Worm (Caenorhabditis elegans) whole organism, early embryonic: ENCODE data around the gene pigb-1.

ENCODE experiments used
- B0310.2 ChIP-seq: sonication (generic microtip); optimal IDR thresholded peaks from 2 replicates; lab custom pipeline; 2016; ENCODE audit warnings: mild to moderate bottlenecking, missing genetic modification characterization, missing compliant biosample characterization
- F13C5.2 ChIP-seq: sonication (generic microtip); optimal IDR thresholded peaks from 2 replicates; lab custom pipeline; 2017; ENCODE audit warnings: mild to moderate bottlenecking, missing genetic modification characterization, inconsistent platforms, missing compliant biosample characterization
- aly-1 ChIP-seq: sonication (generic microtip); optimal IDR thresholded peaks from 2 replicates; lab custom pipeline; 2016; ENCODE audit warnings: missing genetic modification characterization, missing compliant biosample characterization
- ama-1 ChIP-seq: fragments of 150-350 bp; optimal IDR thresholded peaks from 2 replicates; lab custom pipeline; 2014
- ceh-13 ChIP-seq: fragments of 200-800 bp; sonication (Bioruptor generic); optimal IDR thresholded peaks from 2 replicates; lab custom pipeline; 2018; ENCODE audit warnings: mild to moderate bottlenecking, missing genetic modification characterization, missing compliant biosample characterization
- ceh-36 ChIP-seq: sonication (generic microtip); optimal IDR thresholded peaks from 2 replicates; lab custom pipeline; 2016; ENCODE audit warnings: missing genetic modification characterization, inconsistent platforms, missing compliant biosample characterization
- ets-7 ChIP-seq: sonication (generic microtip); optimal IDR thresholded peaks from 2 replicates; lab custom pipeline; 2016; ENCODE audit warnings: missing genotype, missing genetic modification characterization, missing compliant biosample characterization
- flt-1 ChIP-seq: fragments of 200-800 bp; sonication (Bioruptor generic); IDR thresholded peaks from 2 replicates; pipeline ENCODE4 v1.3.6; 2022; ENCODE audit warnings: missing genetic modification characterization, missing compliant biosample characterization
- hmbx-1 ChIP-seq: sonication (generic microtip); optimal IDR thresholded peaks from 2 replicates; lab custom pipeline; 2016; ENCODE audit warnings: mild to moderate bottlenecking, missing genetic modification characterization, missing compliant biosample characterization
- hmg-4 ChIP-seq: fragments of 200-800 bp; sonication (Bioruptor generic); optimal IDR thresholded peaks from 2 replicates; lab custom pipeline; 2018; ENCODE audit warnings: mild to moderate bottlenecking, missing genetic modification characterization, missing compliant biosample characterization
- hnd-1 ChIP-seq: sonication (generic microtip); optimal IDR thresholded peaks from 2 replicates; lab custom pipeline; 2016; ENCODE audit warnings: missing genetic modification characterization, missing compliant biosample characterization
- pes-1 ChIP-seq: fragments of 200-800 bp; sonication (Bioruptor generic); IDR thresholded peaks from 2 replicates; pipeline ENCODE4 v1.3.6; 2022; ENCODE audit warnings: missing genetic modification reagents, missing genetic modification characterization, missing compliant biosample characterization
- scrt-1 ChIP-seq: fragments of 200-800 bp; sonication (Bioruptor generic); IDR thresholded peaks from 2 replicates; pipeline ENCODE4 v1.3.6; 2022; ENCODE audit warnings: missing genetic modification characterization, missing compliant biosample characterization
- sea-1 ChIP-seq: fragments of 200-800 bp; sonication (Bioruptor generic); conservative IDR thresholded peaks from 2 replicates; pipeline ENCODE4 v1.3.6; 2022; ENCODE audit warnings: missing genetic modification characterization, missing compliant biosample characterization
- tbx-11 ChIP-seq: fragments of 200-800 bp; sonication (Bioruptor generic); IDR thresholded peaks from 2 replicates; pipeline ENCODE4 v1.3.6; 2022; ENCODE audit warnings: missing genetic modification characterization, missing compliant biosample characterization
- tbx-37 ChIP-seq: fragments of 200-800 bp; sonication (Bioruptor generic); conservative IDR thresholded peaks from 2 replicates; pipeline ENCODE4 v1.3.6; 2022; ENCODE audit warnings: missing genetic modification reagents, missing genetic modification characterization, missing compliant biosample characterization
- tra-4 ChIP-seq: sonication (generic microtip); optimal IDR thresholded peaks from 2 replicates; lab custom pipeline; 2017; ENCODE audit warnings: missing genetic modification characterization, missing compliant biosample characterization

pigb-1 gene

ce11 chrII:5016977-5017585 is 24.2 kb upstream of the pigb-1 start:
- peak; percentile 42 for TF ChIP-seq aly-1 (tag; lab: Kevin White, UChicago)
- TF ChIP-seq F13C5.2 = no peak
- no peak for TF ChIP-seq pes-1 (GFP tag; lab: Robert Waterston, UW)
- peak; percentile 46 for TF ChIP-seq hmg-4 (GFP tag; lab: Kevin White, UChicago)
- no peak for TF ChIP-seq B0310.2 (tag; lab: Kevin White, UChicago)
- TF ChIP-seq tra-4 (tag; lab: Kevin White, UChicago) = no peak

ce11 chrII:5016144-5016543 is 23.3 kb upstream of the pigb-1 start:
- TF ChIP-seq tbx-11 (GFP tag; lab: Robert Waterston, UW) (no peak), ceh-13 (no peak), hmbx-1 (no peak)

ce11 chrII:5014399-5014798 is 21.5 kb upstream of the pigb-1 start, which contains the start of gene F59A6.2:
F59A6.2 (plus strand) TSS chrII:5014699.
- TF ChIP-seq hmg-4 (GFP tag; lab: Kevin White, UChicago) = no peak
- TF ChIP-seq ceh-13 = no peak
- no peak for TF ChIP-seq tbx-11 (GFP tag; lab: Robert Waterston, UW)
- no peak for TF ChIP-seq sea-1 (GFP tag; lab: Robert Waterston, UW)
- no peak for TF ChIP-seq ceh-36
- TF ChIP-seq pes-1 (GFP tag; lab: Robert Waterston, UW) = no peak
- no peak for TF ChIP-seq tra-4 (tag; lab: Kevin White, UChicago)
- TF ChIP-seq hmbx-1 = no peak
- TF ChIP-seq ama-1 (lab: Kevin White, UChicago) = no peak
- TF ChIP-seq hnd-1 (tag; lab: Kevin White, UChicago) = no peak
- no peak for TF ChIP-seq aly-1 (tag; lab: Kevin White, UChicago)
- TF ChIP-seq flt-1 (GFP tag; lab: Robert Waterston, UW) = no peak

- TF ChIP-seq aly-1 (tag; lab: Kevin White, UChicago) (no peak), pes-1 (GFP tag; lab: Robert Waterston, UW) (no peak), B0310.2 (tag; lab: Kevin White, UChicago) (no peak), sea-1 (GFP tag; lab: Robert Waterston, UW) (no peak), tbx-11 (GFP tag; lab: Robert Waterston, UW) (no peak), flt-1 (GFP tag; lab: Robert Waterston, UW) (no peak), hmg-4 (GFP tag; lab: Kevin White, UChicago) (no peak), ets-7 (tag; lab: Kevin White, UChicago) (no peak), tbx-37 (GFP tag; lab: Robert Waterston, UW) (no peak), hmbx-1 (no peak), ama-1 (lab: Kevin White, UChicago) (no peak), tra-4 (tag; lab: Kevin White, UChicago) (no peak), F13C5.2 (no peak), ceh-13 (no peak), scrt-1 (GFP tag; lab: Robert Waterston, UW) (no peak), ceh-36 (no peak), hnd-1 (tag; lab: Kevin White, UChicago) (no peak)
Measured at ce11 chrII:5011978-5012377, 19.1 kb upstream of the pigb-1 start, which contains the start of gene F59A6.12. F59A6.12 (minus strand) TSS chrII:5012078.

ce11 chrII:5008033-5008432 is 15.2 kb upstream of the pigb-1 start, which contains the start of gene F59A6.3:
F59A6.3 (plus strand) TSS chrII:5008333.
- TF ChIP-seq tbx-11 (GFP tag; lab: Robert Waterston, UW) (no peak), hmbx-1 (no peak), flt-1 (GFP tag; lab: Robert Waterston, UW) (no peak), ets-7 (tag; lab: Kevin White, UChicago) (no peak), pes-1 (GFP tag; lab: Robert Waterston, UW) (no peak), F13C5.2 (no peak), ama-1 (lab: Kevin White, UChicago) (no peak), scrt-1 (GFP tag; lab: Robert Waterston, UW) (no peak), hnd-1 (tag; lab: Kevin White, UChicago) (no peak), tbx-37 (GFP tag; lab: Robert Waterston, UW) (no peak), aly-1 (tag; lab: Kevin White, UChicago) (no peak), hmg-4 (GFP tag; lab: Kevin White, UChicago) (no peak)

ce11 chrII:5004781-5005180 is 11.9 kb upstream of the pigb-1 start, which contains the start of gene F59A6.4:
F59A6.4 (plus strand) TSS chrII:5005081.
- no peak for TF ChIP-seq B0310.2 (tag; lab: Kevin White, UChicago)
- TF ChIP-seq tra-4 (tag; lab: Kevin White, UChicago) = no peak
- TF ChIP-seq hmbx-1 = no peak
- TF ChIP-seq ceh-36 = no peak
- no peak for TF ChIP-seq flt-1 (GFP tag; lab: Robert Waterston, UW)
- TF ChIP-seq hnd-1 (tag; lab: Kevin White, UChicago) = no peak

- TF ChIP-seq ets-7 (tag; lab: Kevin White, UChicago) (no peak), aly-1 (tag; lab: Kevin White, UChicago) (no peak), hnd-1 (tag; lab: Kevin White, UChicago) (no peak), pes-1 (GFP tag; lab: Robert Waterston, UW) (no peak), B0310.2 (tag; lab: Kevin White, UChicago) (no peak), scrt-1 (GFP tag; lab: Robert Waterston, UW) (no peak), flt-1 (GFP tag; lab: Robert Waterston, UW) (no peak), ceh-13 (no peak), tbx-11 (GFP tag; lab: Robert Waterston, UW) (no peak)
Measured at ce11 chrII:5003660-5004059, 10.8 kb upstream of the pigb-1 start, which contains the start of gene F59A6.10. F59A6.10 (plus strand) TSS chrII:5003960.

ce11 chrII:5001866-5002265 is 9.0 kb upstream of the pigb-1 start:
- TF ChIP-seq hnd-1 (tag; lab: Kevin White, UChicago) (no peak), ama-1 (lab: Kevin White, UChicago) (no peak), hmbx-1 (no peak), B0310.2 (tag; lab: Kevin White, UChicago) (no peak)
